Worm (Caenorhabditis elegans): ENCODE data around the gene kin-19.
A peak's percentile ranks its signal among the peaks of the same experiment; 100 is the strongest.

DNA sequence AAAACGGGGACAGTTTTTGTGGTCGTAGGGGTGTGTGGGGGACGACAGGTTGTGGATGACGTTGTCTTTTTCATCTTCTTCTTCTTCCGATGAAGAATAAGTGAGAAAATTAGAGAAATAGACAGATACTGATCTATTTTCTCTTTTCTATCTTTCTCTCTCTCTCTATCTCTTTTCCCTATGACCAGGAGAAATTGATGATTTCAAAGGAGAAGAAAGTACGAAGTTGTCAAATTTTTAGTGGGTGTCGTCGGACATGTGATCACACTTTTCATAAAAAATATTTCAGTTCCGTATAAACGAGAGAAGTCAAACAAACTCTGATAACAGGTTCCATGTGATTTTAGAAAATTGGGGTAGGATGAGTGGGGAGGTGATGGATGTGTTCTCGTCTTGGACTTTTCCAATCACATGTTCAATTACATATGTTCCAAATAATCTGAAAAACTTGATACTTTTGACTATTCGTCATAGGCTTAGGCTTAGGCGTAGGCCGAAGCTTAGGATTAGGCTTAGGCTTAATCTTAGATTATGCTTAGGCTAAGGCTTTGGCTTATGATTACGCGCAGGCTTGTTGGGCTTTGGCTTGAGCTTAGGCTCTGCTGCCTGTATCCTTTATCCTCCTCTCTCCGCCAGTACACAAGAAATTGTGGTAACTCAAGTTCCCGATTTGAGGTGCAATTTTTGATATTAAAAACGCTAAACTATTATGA, 13.6 kb upstream of the kin-19 start:
- TF ChIP-seq nhr-237 (tag; optimal IDR thresholded peaks at IDR 0.05) (no peak), ztf-7 (tag; optimal IDR thresholded peaks at IDR 0.05) (no peak), ceh-82 (tag; optimal IDR thresholded peaks at IDR 0.05) (no peak), unc-39 (tag; optimal IDR thresholded peaks at IDR 0.05) (no peak), nhr-102 (tag; optimal IDR thresholded peaks at IDR 0.05) (no peak), pha-4 (GFP tag; IDR thresholded peaks at IDR 0.05) (no peak), pha-4 (tag; optimal IDR thresholded peaks at IDR 0.05) (no peak), ztf-11 (tag; optimal IDR thresholded peaks at IDR 0.05) (no peak), zag-1 (tag; optimal IDR thresholded peaks at IDR 0.05) (no peak), egl-43 (GFP tag; IDR thresholded peaks at IDR 0.05) (no peak), duxl-1 (tag; optimal IDR thresholded peaks at IDR 0.05; ENCODE audit: poor library complexity) (peak; percentile 4), ces-1 (GFP tag; optimal IDR thresholded peaks at IDR 0.05) (no peak), F26F4.8 (GFP tag; conservative IDR thresholded peaks at IDR 0.05) (no peak), ceh-28 (tag; optimal IDR thresholded peaks at IDR 0.05) (no peak), ZK546.5 (tag; optimal IDR thresholded peaks at IDR 0.05) (no peak)

Data from whole organism, L4 larva.